Worm (Caenorhabditis elegans): ENCODE results near the gene sti-1.

DNA sequence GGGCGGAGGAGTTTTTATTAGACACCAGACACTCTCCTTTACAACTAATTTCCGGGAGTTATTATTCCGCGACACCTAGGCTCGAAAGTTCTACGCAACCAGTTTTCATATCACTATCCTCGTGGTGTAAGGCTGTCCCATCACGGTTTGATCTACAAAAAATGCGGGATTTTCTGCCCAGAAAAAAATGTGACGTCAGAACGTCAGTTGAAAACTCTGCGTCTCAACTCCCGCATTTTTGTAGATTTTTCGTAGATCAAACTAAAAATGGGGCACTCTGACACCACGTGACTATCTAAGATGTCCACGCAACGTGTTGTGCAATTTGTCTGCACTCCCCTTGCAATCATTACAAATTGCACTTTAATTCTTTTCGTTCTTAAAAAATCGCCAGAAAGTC lies 8.6 kb upstream of the sti-1 start, which contains the start of gene str-238:
- TF ChIP-seq fos-1 (tag; optimal IDR thresholded peaks at IDR 0.05) (no peak), mdl-1 (tag; optimal IDR thresholded peaks at IDR 0.05) (no peak), ama-1 (optimal IDR thresholded peaks at IDR 0.05) (no peak), pha-4 (GFP tag; IDR thresholded peaks at IDR 0.05) (no peak), pha-4 (tag; optimal IDR thresholded peaks at IDR 0.05) (no peak), aha-1 (tag) (no peak), egl-27 (tag; optimal IDR thresholded peaks at IDR 0.05) (no peak), mes-2 (tag; optimal IDR thresholded peaks at IDR 0.05; ENCODE audit: poor library complexity, severe bottlenecking) (no peak), Y105C5A.15 (GFP tag; IDR thresholded peaks at IDR 0.05) (no peak), Y5F2A.4 (GFP tag; optimal IDR thresholded peaks at IDR 0.05) (no peak)
